Worm (Caenorhabditis elegans) whole organism, L4 larva: Measurements from ENCODE around the gene ergo-1.

ENCODE experiments used
- daf-19 ChIP-seq: fragments of 200-800 bp; sonication (Bioruptor generic); conservative IDR thresholded peaks from 2 replicates; pipeline ENCODE4 v1.3.6; 2022; ENCODE audit warnings: missing genetic modification characterization, missing compliant biosample characterization
- nhr-237 ChIP-seq: sonication (generic microtip); optimal IDR thresholded peaks from 2 replicates; lab custom pipeline; 2017; ENCODE audit warnings: missing biosample characterization, missing genetic modification characterization
- nhr-48 ChIP-seq: sonication (generic microtip); optimal IDR thresholded peaks from 2 replicates; lab custom pipeline; 2016; ENCODE audit warnings: mild to moderate bottlenecking, missing genetic modification characterization, missing compliant biosample characterization

- TF ChIP-seq nhr-48 (tag; lab: Kevin White, UChicago) (no peak), nhr-237 (tag; lab: Kevin White, UChicago) (no peak), daf-19 (GFP tag; lab: Robert Waterston, UW) (no peak)
Measured at ce11 chrV:1033304-1033703, 24.7 kb downstream of the ergo-1 start, which contains the start of gene flp-34.
